Fruit fly (Drosophila melanogaster) whole organism, embryonic: ENCODE measurements around the gene DIP-eta.
A peak's percentile ranks its signal among the peaks of the same experiment; 100 is the strongest.

Experiments used
- Atf3 ChIP-seq: fragments of 200-800 bp; sonication (Bioruptor generic); optimal IDR thresholded peaks from 3 replicates; lab custom pipeline; 2016; ENCODE audit warnings: missing biosample characterization, missing genetic modification characterization
- Blimp-1 ChIP-seq: fragments of 200-800 bp; sonication (Bioruptor generic); optimal IDR thresholded peaks from 3 replicates; lab custom pipeline; 2018; ENCODE audit warnings: missing biosample characterization, missing genetic modification characterization, mild to moderate bottlenecking, moderate library complexity, missing genetic modification reagents
- CG10431 ChIP-seq: fragments of 200-800 bp; sonication (Bioruptor generic); optimal IDR thresholded peaks from 3 replicates; lab custom pipeline; 2018; ENCODE audit warnings: missing biosample characterization, mild to moderate bottlenecking, missing genetic modification characterization
- CG10543 ChIP-seq: fragments of 200-800 bp; sonication (Bioruptor generic); optimal IDR thresholded peaks from 3 replicates; lab custom pipeline; 2017; ENCODE audit warnings: missing biosample characterization, mild to moderate bottlenecking, missing genetic modification characterization, moderate library complexity
- CG12104 ChIP-seq: fragments of 200-800 bp; sonication (Bioruptor generic); optimal IDR thresholded peaks from 3 replicates; lab custom pipeline; 2016; ENCODE audit warnings: missing biosample characterization, missing genetic modification characterization
- CG12155 ChIP-seq: fragments of 200-800 bp; sonication (Bioruptor generic); optimal IDR thresholded peaks from 3 replicates; lab custom pipeline; 2016; ENCODE audit warnings: missing biosample characterization, missing genetic modification characterization
- CG13424 ChIP-seq: fragments of 200-800 bp; sonication (Bioruptor generic); optimal IDR thresholded peaks from 2 replicates; lab custom pipeline; 2019; ENCODE audit warnings: missing biosample characterization, mild to moderate bottlenecking, missing genetic modification characterization, moderate library complexity
- CG13894 ChIP-seq: fragments of 200-800 bp; sonication (Bioruptor generic); optimal IDR thresholded peaks from 3 replicates; lab custom pipeline; 2018; ENCODE audit warnings: missing biosample characterization, mild to moderate bottlenecking, missing genetic modification characterization, moderate library complexity
- CG14441 ChIP-seq: fragments of 200-800 bp; sonication (Bioruptor generic); IDR thresholded peaks from 2 replicates; pipeline ENCODE4 v1.3.6; 2022; ENCODE audit warnings: missing biosample characterization, missing genetic modification characterization
- CG15011 ChIP-seq: fragments of 200-800 bp; sonication (Bioruptor generic); optimal IDR thresholded peaks from 3 replicates; lab custom pipeline; 2018; ENCODE audit warnings: missing biosample characterization, mild to moderate bottlenecking, missing genetic modification characterization
- CG15269 ChIP-seq: fragments of 200-800 bp; sonication (Bioruptor generic); optimal IDR thresholded peaks from 2 replicates; lab custom pipeline; 2018; ENCODE audit warnings: missing biosample characterization, mild to moderate bottlenecking, missing genetic modification characterization, moderate library complexity
- CG15601 ChIP-seq: fragments of 200-800 bp; sonication (Bioruptor generic); optimal IDR thresholded peaks from 3 replicates; lab custom pipeline; 2019; ENCODE audit warnings: missing biosample characterization, mild to moderate bottlenecking, missing genetic modification characterization, moderate library complexity
- CG17912 ChIP-seq: fragments of 200-800 bp; sonication (Bioruptor generic); optimal IDR thresholded peaks from 2 replicates; lab custom pipeline; 2018; ENCODE audit warnings: missing biosample characterization, mild to moderate bottlenecking, missing genetic modification characterization
- CG18262 ChIP-seq: fragments of 200-800 bp; optimal IDR thresholded peaks from 3 replicates; lab custom pipeline; 2019; ENCODE audit warnings: missing biosample characterization, mild to moderate bottlenecking, missing genetic modification characterization, moderate library complexity
- CG32772 ChIP-seq: fragments of 200-800 bp; sonication (Bioruptor generic); IDR thresholded peaks from 2 replicates; pipeline ENCODE4 v1.3.6; 2022; ENCODE audit warnings: missing biosample characterization, missing genetic modification characterization
- CG3838 ChIP-seq: fragments of 200-800 bp; sonication (Bioruptor generic); optimal IDR thresholded peaks from 3 replicates; lab custom pipeline; 2016; ENCODE audit warnings: missing biosample characterization, missing genetic modification characterization
- CG5180 ChIP-seq: fragments of 200-800 bp; sonication (Bioruptor generic); optimal IDR thresholded peaks from 3 replicates; lab custom pipeline; 2017; ENCODE audit warnings: missing biosample characterization, missing genetic modification characterization, mild to moderate bottlenecking, moderate library complexity, missing genetic modification reagents
- CG6683 ChIP-seq: fragments of 200-800 bp; sonication (Bioruptor generic); optimal IDR thresholded peaks from 2 replicates; lab custom pipeline; 2017; ENCODE audit warnings: missing biosample characterization, mild to moderate bottlenecking, missing genetic modification characterization, missing genetic modification reagents
- CG7271 ChIP-seq: fragments of 200-800 bp; sonication (Bioruptor generic); optimal IDR thresholded peaks from 2 replicates; lab custom pipeline; 2018; ENCODE audit warnings: missing biosample characterization, mild to moderate bottlenecking, missing genetic modification characterization, moderate library complexity
- CG8924 ChIP-seq: fragments of 200-800 bp; optimal IDR thresholded peaks from 3 replicates; lab custom pipeline; 2019; ENCODE audit warnings: missing biosample characterization, mild to moderate bottlenecking, missing genetic modification characterization, moderate library complexity
- CHES-1-like ChIP-seq: fragments of 200-800 bp; sonication (Bioruptor generic); optimal IDR thresholded peaks from 2 replicates; lab custom pipeline; 2016; ENCODE audit warnings: missing biosample characterization, missing genetic modification characterization
- D19B ChIP-seq: fragments of 200-800 bp; sonication (Bioruptor generic); optimal IDR thresholded peaks from 2 replicates; lab custom pipeline; 2017; ENCODE audit warnings: missing biosample characterization, mild to moderate bottlenecking, missing genetic modification characterization
- Dbx ChIP-seq: fragments of 200-800 bp; sonication (Bioruptor generic); IDR thresholded peaks from 3 replicates; pipeline ENCODE4 v1.3.6; 2022; ENCODE audit warnings: missing biosample characterization, missing genetic modification characterization
- Dll ChIP-seq: fragments of 200-800 bp; sonication (Bioruptor generic); IDR thresholded peaks from 4 replicates; pipeline ENCODE4 v1.3.6; 2022; ENCODE audit warnings: missing biosample characterization, missing genetic modification characterization; ENCODE audit not compliant: partially characterized antibody
- Ets65A ChIP-seq: fragments of 200-800 bp; sonication (Bioruptor generic); peaks from one replicate; lab custom pipeline; 2016; ENCODE audit warnings: missing biosample characterization, missing genetic modification characterization
- Ets97D ChIP-seq: fragments of 200-800 bp; sonication (Bioruptor generic); optimal IDR thresholded peaks from 3 replicates; lab custom pipeline; 2016; ENCODE audit warnings: missing biosample characterization, missing genetic modification characterization
- Hsf ChIP-seq: fragments of 200-800 bp; sonication (Bioruptor generic); optimal IDR thresholded peaks from 3 replicates; lab custom pipeline; 2016; ENCODE audit warnings: missing biosample characterization, missing genetic modification characterization
- NFAT ChIP-seq: fragments of 200-800 bp; sonication (Bioruptor generic); IDR thresholded peaks from 2 replicates; pipeline ENCODE4 v1.3.6; 2022; ENCODE audit warnings: missing biosample characterization, missing genetic modification characterization
- Rx ChIP-seq: fragments of 200-800 bp; sonication (Bioruptor generic); IDR thresholded peaks from 2 replicates; pipeline ENCODE4 v1.3.6; 2022; ENCODE audit warnings: missing biosample characterization, missing genetic modification characterization
- Scr ChIP-seq: fragments of 200-800 bp; sonication (Bioruptor generic); IDR thresholded peaks from 2 replicates; pipeline ENCODE4 v1.3.6; 2022; ENCODE audit warnings: missing biosample characterization, missing genetic modification characterization; ENCODE audit not compliant: partially characterized antibody
- Ssrp ChIP-seq: fragments of 200-800 bp; sonication (Bioruptor generic); optimal IDR thresholded peaks from 2 replicates; lab custom pipeline; 2018; ENCODE audit warnings: missing biosample characterization, mild to moderate bottlenecking, missing genetic modification characterization, moderate library complexity
- bowl ChIP-seq: fragments of 200-800 bp; sonication (Bioruptor generic); IDR thresholded peaks from 2 replicates; pipeline ENCODE4 v1.3.6; 2022; ENCODE audit warnings: missing biosample characterization, missing genetic modification characterization
- bsh ChIP-seq, 2 experiments: fragments of 200-800 bp; sonication (Bioruptor generic); optimal IDR thresholded peaks; 2 replicates each; lab custom pipeline; 2017 to 2018; ENCODE audit warnings: mild to moderate bottlenecking in 2 of 2, missing biosample characterization in 2 of 2, missing genetic modification characterization in 2 of 2, moderate library complexity in 1 of 2
- cato ChIP-seq: fragments of 200-800 bp; sonication (Bioruptor generic); optimal IDR thresholded peaks from 2 replicates; lab custom pipeline; 2016; ENCODE audit warnings: missing biosample characterization, missing genetic modification characterization, borderline replicate concordance
- caup ChIP-seq: fragments of 200-800 bp; sonication (Bioruptor generic); optimal IDR thresholded peaks from 3 replicates; lab custom pipeline; 2017; ENCODE audit warnings: missing biosample characterization, mild to moderate bottlenecking, missing genetic modification characterization, moderate library complexity; ENCODE audit not compliant: severe bottlenecking
- cg ChIP-seq: fragments of 200-800 bp; sonication (Bioruptor generic); optimal IDR thresholded peaks from 3 replicates; lab custom pipeline; 2019; ENCODE audit warnings: missing biosample characterization, mild to moderate bottlenecking, missing genetic modification characterization, moderate library complexity
- croc ChIP-seq: fragments of 200-800 bp; sonication (Bioruptor generic); conservative IDR thresholded peaks from 3 replicates; pipeline ENCODE4 v1.3.6; 2022; ENCODE audit warnings: missing biosample characterization, missing genetic modification characterization
- dan ChIP-seq: fragments of 200-800 bp; sonication (Bioruptor generic); IDR thresholded peaks from 2 replicates; pipeline ENCODE4 v1.3.6; 2022; ENCODE audit warnings: missing biosample characterization, missing genetic modification characterization
- gsb-n ChIP-seq: fragments of 200-800 bp; sonication (Bioruptor generic); optimal IDR thresholded peaks from 3 replicates; lab custom pipeline; 2018; ENCODE audit warnings: missing biosample characterization, mild to moderate bottlenecking, missing genetic modification characterization
- ham ChIP-seq: fragments of 200-800 bp; sonication (Bioruptor generic); IDR thresholded peaks from 2 replicates; pipeline ENCODE4 v1.3.6; 2022; ENCODE audit warnings: missing biosample characterization, missing genetic modification characterization
- lov ChIP-seq, 2 experiments: fragments of 200-800 bp in 1 of 2; fragments of >200 bp in 1 of 2; sonication (Bioruptor generic) in 1 of 2; IDR thresholded peaks in 1 of 2; optimal IDR thresholded peaks in 1 of 2; 2 replicates in 1 of 2; 3 replicates in 1 of 2; pipeline versions ENCODE4 v1.3.6 to Lab custom; 2017 to 2022; ENCODE audit warnings: missing biosample characterization in 1 of 2, missing genetic modification characterization in 1 of 2
- onecut ChIP-seq: fragments of 200-800 bp; sonication (Bioruptor generic); IDR thresholded peaks from 2 replicates; pipeline ENCODE4 v1.3.6; 2022; ENCODE audit warnings: missing biosample characterization, missing genetic modification characterization
- peb ChIP-seq: fragments of 200-800 bp; sonication (Bioruptor generic); IDR thresholded peaks from 2 replicates; pipeline ENCODE4 v1.3.6; 2022; ENCODE audit warnings: missing biosample characterization, missing genetic modification characterization
- psq ChIP-seq: fragments of 200-800 bp; sonication (Bioruptor generic); optimal IDR thresholded peaks from 2 replicates; lab custom pipeline; 2017; ENCODE audit warnings: missing biosample characterization, missing genetic modification characterization
- row ChIP-seq: fragments of 200-800 bp; sonication (Bioruptor generic); IDR thresholded peaks from 3 replicates; pipeline ENCODE4 v1.3.6; 2022; ENCODE audit warnings: missing biosample characterization, missing genetic modification characterization
- sd ChIP-seq: fragments of 200-800 bp; sonication (Bioruptor generic); optimal IDR thresholded peaks from 3 replicates; lab custom pipeline; 2018; ENCODE audit warnings: missing biosample characterization, mild to moderate bottlenecking, missing genetic modification characterization, moderate library complexity
- sens-2 ChIP-seq: fragments of 200-800 bp; sonication (Bioruptor generic); IDR thresholded peaks from 2 replicates; pipeline ENCODE4 v1.3.6; 2022; ENCODE audit warnings: missing biosample characterization, missing genetic modification characterization
- shn ChIP-seq: fragments of 200-800 bp; sonication (Bioruptor generic); optimal IDR thresholded peaks from 3 replicates; lab custom pipeline; 2016; ENCODE audit warnings: missing biosample characterization, missing genetic modification characterization
- tgo ChIP-seq: fragments of 200-800 bp; sonication (Bioruptor generic); IDR thresholded peaks from 3 replicates; pipeline ENCODE4 v1.3.6; 2022; ENCODE audit warnings: missing biosample characterization, missing genetic modification characterization
- vfl ChIP-seq: fragments of 200-800 bp; sonication (Bioruptor generic); optimal IDR thresholded peaks from 2 replicates; lab custom pipeline; 2016; ENCODE audit warnings: missing biosample characterization, missing genetic modification characterization

The DIP-eta gene

dm6 chr2L:5558809-5559392, 58.8 kb downstream of the DIP-eta start, which contains the start of gene GluRIIB (continued):
- no peak for TF ChIP-seq CG10431 (GFP tag; lab: Kevin White, UChicago)
- TF ChIP-seq Rx (GFP tag; lab: Robert Waterston, UW) = no peak
- TF ChIP-seq CG12155 (GFP tag; lab: Kevin White, UChicago) = no peak
- TF ChIP-seq Atf3 = no peak
- peak; percentile 34 for TF ChIP-seq CG10543 (GFP tag; lab: Kevin White, UChicago)
- TF ChIP-seq sd (tag; lab: Kevin White, UChicago) = peak; percentile 16
- no peak for TF ChIP-seq CG15601 (tag; lab: Kevin White, UChicago)
- no peak for TF ChIP-seq NFAT (GFP tag; lab: Robert Waterston, UW)
- no peak for TF ChIP-seq ham (GFP tag; lab: Robert Waterston, UW)
- TF ChIP-seq CG3838 (GFP tag; lab: Kevin White, UChicago) = no peak
- TF ChIP-seq psq (GFP tag; lab: Kevin White, UChicago) = no peak
- no peak for TF ChIP-seq onecut
- no peak for TF ChIP-seq Ets97D (GFP tag; lab: Kevin White, UChicago)
- no peak for TF ChIP-seq Dll
- no peak for TF ChIP-seq croc (GFP tag; lab: Robert Waterston, UW)
- TF ChIP-seq CHES-1-like (GFP tag; lab: Kevin White, UChicago) = no peak
- no peak for TF ChIP-seq peb (GFP tag; lab: Robert Waterston, UW)
- TF ChIP-seq Dbx (GFP tag; lab: Robert Waterston, UW) = no peak
- TF ChIP-seq bowl (GFP tag; lab: Robert Waterston, UW) = no peak
- TF ChIP-seq vfl (GFP tag; lab: Kevin White, UChicago) = no peak
- TF ChIP-seq shn (GFP tag; lab: Kevin White, UChicago) = no peak
- no peak for TF ChIP-seq CG7271 (tag; lab: Kevin White, UChicago)
- no peak for TF ChIP-seq CG6683 (GFP tag; lab: Kevin White, UChicago)
- TF ChIP-seq CG13424 (tag; lab: Kevin White, UChicago) = peak; percentile 52
- no peak for TF ChIP-seq CG32772 (GFP tag; lab: Robert Waterston, UW)
- peak in 1 of 2 experiments; percentile 40 for TF ChIP-seq bsh (GFP tag; optimal IDR thresholded peaks at IDR 0.05; lab: Kevin White, UChicago)
- no peak for TF ChIP-seq lov (optimal IDR thresholded peaks at IDR 0.05; lab: Kevin White, UChicago)
- TF ChIP-seq lov (GFP tag; IDR thresholded peaks at IDR 0.05; lab: Robert Waterston, UW) = no peak
- no peak for TF ChIP-seq CG15269
- no peak for TF ChIP-seq Ets65A (GFP tag; lab: Kevin White, UChicago)
- no peak for TF ChIP-seq sens-2 (GFP tag; lab: Robert Waterston, UW)
- no peak for TF ChIP-seq Scr
- TF ChIP-seq D19B = no peak
- TF ChIP-seq tgo (GFP tag; lab: Robert Waterston, UW) = no peak
- no peak for TF ChIP-seq Hsf (GFP tag; lab: Kevin White, UChicago)
- TF ChIP-seq CG17912 (GFP tag; lab: Kevin White, UChicago) = no peak
- TF ChIP-seq CG8924 (tag; lab: Kevin White, UChicago) = peak; percentile 25
- no peak for TF ChIP-seq Blimp-1 (GFP tag; lab: Kevin White, UChicago)
- TF ChIP-seq cato (GFP tag; lab: Kevin White, UChicago) = no peak
- TF ChIP-seq gsb-n = no peak
- no peak for TF ChIP-seq CG15011 (GFP tag; lab: Kevin White, UChicago)
- TF ChIP-seq row = peak; percentile 26; the same call in 1 of the 3 replicates
- no peak for TF ChIP-seq CG14441 (GFP tag; lab: Robert Waterston, UW)
- no peak for TF ChIP-seq caup (GFP tag; lab: Kevin White, UChicago)
- no peak for TF ChIP-seq CG13894 (tag; lab: Kevin White, UChicago)
- TF ChIP-seq CG12104 (GFP tag; lab: Kevin White, UChicago) = no peak
- no peak for TF ChIP-seq dan (GFP tag; lab: Robert Waterston, UW)
- TF ChIP-seq CG18262 (tag; lab: Kevin White, UChicago) = peak; percentile 64
- TF ChIP-seq CG5180 (GFP tag; lab: Kevin White, UChicago) = no peak
- peak; percentile 19 for TF ChIP-seq Ssrp (tag; lab: Kevin White, UChicago)
- no peak for TF ChIP-seq cg
